Worm (Caenorhabditis elegans): ENCODE data around the gene bed-2.

- TF ChIP-seq unc-62 (GFP tag; optimal IDR thresholded peaks at IDR 0.05) (no peak), lin-11 (tag; optimal IDR thresholded peaks at IDR 0.05) (no peak), lin-13 (GFP tag; optimal IDR thresholded peaks at IDR 0.05) (no peak), nhr-10 (tag; optimal IDR thresholded peaks at IDR 0.05) (no peak), nhr-12 (tag; optimal IDR thresholded peaks at IDR 0.05) (no peak), snpc-4 (tag; optimal IDR thresholded peaks at IDR 0.05) (no peak), mab-5 (tag; optimal IDR thresholded peaks at IDR 0.05) (no peak), nhr-237 (tag; optimal IDR thresholded peaks at IDR 0.05) (no peak)
Measured at ce11 chrIII:11457911-11458310, 12.7 kb downstream of the bed-2 start.
